Worm (Caenorhabditis elegans) whole organism, midembryonic: ENCODE data around the gene vhp-1.

Experiments used
- T22C8.4 ChIP-seq: fragments of 200-800 bp; sonication (Bioruptor generic); IDR thresholded peaks from 2 replicates; pipeline ENCODE4 v1.3.6; 2022; ENCODE audit warnings: missing genetic modification characterization, missing compliant biosample characterization
- flt-1 ChIP-seq: fragments of 200-800 bp; sonication (Bioruptor generic); IDR thresholded peaks from 2 replicates; pipeline ENCODE4 v1.3.6; 2022; ENCODE audit warnings: missing genetic modification characterization, missing compliant biosample characterization
- klf-2 ChIP-seq: fragments of 200-800 bp; sonication (Bioruptor generic); conservative IDR thresholded peaks from 2 replicates; pipeline ENCODE4 v1.3.6; 2022; ENCODE audit warnings: missing genetic modification reagents, missing genetic modification characterization, missing compliant biosample characterization
- med-1 ChIP-seq: sonication (generic microtip); optimal IDR thresholded peaks from 2 replicates; lab custom pipeline; 2017; ENCODE audit warnings: missing genetic modification characterization, mild to moderate bottlenecking, missing compliant biosample characterization, antibody characterized with exemption, missing genetic modification reagents; ENCODE audit not compliant: insufficient read depth
- ref-1 ChIP-seq: fragments of 200-800 bp; sonication (Bioruptor generic); conservative IDR thresholded peaks from 2 replicates; pipeline ENCODE4 v1.3.6; 2022; ENCODE audit warnings: missing genetic modification reagents, missing genetic modification characterization, missing compliant biosample characterization

ce11 chrII:5307203-5307602, 15.9 kb upstream of the vhp-1 start:
- TF ChIP-seq med-1 (GFP tag; lab: Kevin White, UChicago) (no peak), ref-1 (GFP tag; lab: Robert Waterston, UW) (no peak), flt-1 (GFP tag; lab: Robert Waterston, UW) (no peak), klf-2 (GFP tag; lab: Robert Waterston, UW) (no peak), T22C8.4 (GFP tag; lab: Robert Waterston, UW) (no peak)
